Fruit fly (Drosophila melanogaster) whole organism, embryonic: ENCODE measurements around the gene Paf-AHalpha.

ENCODE experiments used
- Antp ChIP-seq: fragments of 200-800 bp; sonication (Bioruptor generic); optimal IDR thresholded peaks from 3 replicates; lab custom pipeline; 2016; ENCODE audit warnings: missing biosample characterization, missing genetic modification characterization
- Atf6 ChIP-seq: fragments of 200-800 bp; sonication (Bioruptor generic); IDR thresholded peaks from 2 replicates; pipeline ENCODE4 v1.3.6; 2022; ENCODE audit warnings: missing biosample characterization, missing genetic modification characterization
- B-H1 ChIP-seq: fragments of 200-800 bp; sonication (Bioruptor generic); IDR thresholded peaks from 3 replicates; pipeline ENCODE4 v1.3.6; 2022; ENCODE audit warnings: missing biosample characterization, missing genetic modification characterization
- Bteb2 ChIP-seq: fragments of 200-800 bp; sonication (Bioruptor generic); optimal IDR thresholded peaks from 2 replicates; lab custom pipeline; 2016; ENCODE audit warnings: missing biosample characterization, missing genetic modification characterization
- CG10267 ChIP-seq: fragments of 200-800 bp; sonication (Bioruptor generic); optimal IDR thresholded peaks from 2 replicates; lab custom pipeline; 2018; ENCODE audit warnings: missing biosample characterization, mild to moderate bottlenecking, missing genetic modification characterization, moderate library complexity
- CG10274 ChIP-seq: fragments of 200-800 bp; sonication (Bioruptor generic); optimal IDR thresholded peaks from 3 replicates; lab custom pipeline; 2017; ENCODE audit warnings: missing biosample characterization, mild to moderate bottlenecking, missing genetic modification characterization
- CG10565 ChIP-seq: fragments of 200-800 bp; sonication (Bioruptor generic); optimal IDR thresholded peaks from 3 replicates; lab custom pipeline; 2016; ENCODE audit warnings: missing biosample characterization, mild to moderate bottlenecking, missing genetic modification characterization
- CG13775 ChIP-seq: fragments of 200-800 bp; sonication (Bioruptor generic); optimal IDR thresholded peaks from 3 replicates; lab custom pipeline; 2017; ENCODE audit warnings: missing biosample characterization, mild to moderate bottlenecking, missing genetic modification characterization
- CG15696 ChIP-seq: fragments of 200-800 bp; sonication (Bioruptor generic); optimal IDR thresholded peaks from 2 replicates; lab custom pipeline; 2019; ENCODE audit warnings: missing biosample characterization, mild to moderate bottlenecking, missing genetic modification characterization, moderate library complexity
- CG17802 ChIP-seq: fragments of 200-800 bp; sonication (Bioruptor generic); optimal IDR thresholded peaks from 2 replicates; lab custom pipeline; 2018; ENCODE audit warnings: missing biosample characterization, mild to moderate bottlenecking, missing genetic modification characterization, moderate library complexity
- CG30020 ChIP-seq: fragments of 200-800 bp; optimal IDR thresholded peaks from 2 replicates; lab custom pipeline; 2019; ENCODE audit warnings: missing biosample characterization, mild to moderate bottlenecking, missing genetic modification characterization, moderate library complexity
- CG32772 ChIP-seq: fragments of 200-800 bp; sonication (Bioruptor generic); IDR thresholded peaks from 2 replicates; pipeline ENCODE4 v1.3.6; 2022; ENCODE audit warnings: missing biosample characterization, missing genetic modification characterization
- CG3838 ChIP-seq: fragments of 200-800 bp; sonication (Bioruptor generic); optimal IDR thresholded peaks from 3 replicates; lab custom pipeline; 2016; ENCODE audit warnings: missing biosample characterization, missing genetic modification characterization
- CG4360 ChIP-seq: fragments of 200-800 bp; sonication (Bioruptor generic); IDR thresholded peaks from 2 replicates; pipeline ENCODE4 v1.3.6; 2022; ENCODE audit warnings: missing biosample characterization, missing genetic modification characterization
- CG4404 ChIP-seq: fragments of 200-800 bp; sonication (Bioruptor generic); IDR thresholded peaks from 2 replicates; pipeline ENCODE4 v1.3.6; 2022; ENCODE audit warnings: missing biosample characterization, missing genetic modification characterization
- CG6654 ChIP-seq: fragments of 200-800 bp; sonication (Bioruptor generic); optimal IDR thresholded peaks from 2 replicates; lab custom pipeline; 2017; ENCODE audit warnings: missing biosample characterization, mild to moderate bottlenecking, missing genetic modification characterization
- CG8281 ChIP-seq: fragments of 200-800 bp; sonication (Bioruptor generic); optimal IDR thresholded peaks from 2 replicates; lab custom pipeline; 2018; ENCODE audit warnings: missing biosample characterization, mild to moderate bottlenecking, missing genetic modification characterization, moderate library complexity
- CG8290 ChIP-seq, 3 experiments: fragments of 200-800 bp; sonication (Bioruptor generic); optimal IDR thresholded peaks; 2 replicates each; lab custom pipeline; 2016 to 2019; ENCODE audit warnings: missing biosample characterization in 3 of 3, missing genetic modification characterization in 3 of 3, mild to moderate bottlenecking in 2 of 3, moderate library complexity in 1 of 3
- CG9609 ChIP-seq: fragments of 200-800 bp; sonication (Bioruptor generic); optimal IDR thresholded peaks from 3 replicates; lab custom pipeline; 2016; ENCODE audit warnings: missing biosample characterization, missing genetic modification characterization
- D ChIP-seq, 2 experiments: fragments of 200-800 bp in 1 of 2; fragments of >200 bp in 1 of 2; sonication (Bioruptor generic) in 1 of 2; optimal IDR thresholded peaks; 2 replicates in 1 of 2; 3 replicates in 1 of 2; lab custom pipeline; 2017; ENCODE audit warnings: mild to moderate bottlenecking in 1 of 2, missing biosample characterization in 1 of 2, missing genetic modification characterization in 1 of 2, missing genetic modification reagents in 1 of 2
- E2f1 ChIP-seq: fragments of 200-800 bp; sonication (Bioruptor generic); IDR thresholded peaks from 2 replicates; pipeline ENCODE4 v1.3.6; 2022; ENCODE audit warnings: missing biosample characterization, missing genetic modification characterization
- Hr3 ChIP-seq: fragments of 200-800 bp; sonication (Bioruptor generic); optimal IDR thresholded peaks from 3 replicates; lab custom pipeline; 2016; ENCODE audit warnings: missing biosample characterization, missing genetic modification characterization
- Med ChIP-seq: fragments of 200-800 bp; sonication (Bioruptor generic); peaks from one replicate; lab custom pipeline; 2016; ENCODE audit warnings: missing biosample characterization, missing genetic modification characterization, mild to moderate bottlenecking, inconsistent platforms, moderate library complexity
- Nf-YC ChIP-seq: fragments of 200-800 bp; optimal IDR thresholded peaks from 3 replicates; lab custom pipeline; 2019; ENCODE audit warnings: missing biosample characterization, mild to moderate bottlenecking, missing genetic modification characterization, moderate library complexity
- NfI ChIP-seq: fragments of 200-800 bp; sonication (Bioruptor generic); optimal IDR thresholded peaks from 3 replicates; lab custom pipeline; 2018; ENCODE audit warnings: missing biosample characterization, mild to moderate bottlenecking, missing genetic modification characterization, moderate library complexity
- Oaz ChIP-seq: fragments of 200-800 bp; sonication (Bioruptor generic); IDR thresholded peaks from 2 replicates; pipeline ENCODE4 v1.3.6; 2022; ENCODE audit warnings: missing biosample characterization, missing genetic modification characterization
- Oli ChIP-seq: fragments of 200-800 bp; sonication (Bioruptor generic); optimal IDR thresholded peaks from 2 replicates; lab custom pipeline; 2018; ENCODE audit warnings: missing biosample characterization, mild to moderate bottlenecking, missing genetic modification characterization, moderate library complexity
- Ravus ChIP-seq: fragments of 200-800 bp; sonication (Bioruptor generic); IDR thresholded peaks from 2 replicates; pipeline ENCODE4 v1.3.6; 2022; ENCODE audit warnings: missing biosample characterization, missing genetic modification characterization
- Ssrp ChIP-seq: fragments of 200-800 bp; sonication (Bioruptor generic); optimal IDR thresholded peaks from 2 replicates; lab custom pipeline; 2018; ENCODE audit warnings: missing biosample characterization, mild to moderate bottlenecking, missing genetic modification characterization, moderate library complexity
- bbx ChIP-seq: fragments of 200-800 bp; sonication (Bioruptor generic); IDR thresholded peaks from 2 replicates; pipeline ENCODE4 v1.3.6; 2022; ENCODE audit warnings: missing biosample characterization, missing genetic modification characterization; ENCODE audit not compliant: partially characterized antibody
- bigmax ChIP-seq: fragments of 200-800 bp; sonication (Bioruptor generic); optimal IDR thresholded peaks from 2 replicates; lab custom pipeline; 2018; ENCODE audit warnings: missing biosample characterization, mild to moderate bottlenecking, missing genetic modification characterization
- br ChIP-seq: fragments of >200 bp; optimal IDR thresholded peaks from 2 replicates; lab custom pipeline; 2017
- ci ChIP-seq: fragments of 200-800 bp; sonication (Bioruptor generic); IDR thresholded peaks from 3 replicates; pipeline ENCODE4 v1.3.6; 2022; ENCODE audit warnings: missing biosample characterization, missing genetic modification characterization
- dmrt11E ChIP-seq: fragments of 200-800 bp; sonication (Bioruptor generic); optimal IDR thresholded peaks from 3 replicates; lab custom pipeline; 2018; ENCODE audit warnings: missing biosample characterization, mild to moderate bottlenecking, missing genetic modification characterization, moderate library complexity
- dpn ChIP-seq, 2 experiments: fragments of 200-800 bp; sonication (Bioruptor generic); optimal IDR thresholded peaks; 3 replicates each; lab custom pipeline; 2016; ENCODE audit warnings: missing biosample characterization in 2 of 2, missing genetic modification characterization in 2 of 2
- esg ChIP-seq: fragments of 200-800 bp; sonication (Bioruptor generic); conservative IDR thresholded peaks from 2 replicates; pipeline ENCODE4 v1.3.6; 2022; ENCODE audit warnings: missing biosample characterization, missing genetic modification characterization
- ewg ChIP-seq: fragments of 200-800 bp; sonication (Bioruptor generic); optimal IDR thresholded peaks from 3 replicates; lab custom pipeline; 2017; ENCODE audit warnings: mild to moderate bottlenecking, missing biosample characterization, missing genetic modification reagents, missing genetic modification characterization
- ken ChIP-seq: fragments of 200-800 bp; sonication (Bioruptor generic); IDR thresholded peaks from 3 replicates; pipeline ENCODE4 v1.3.6; 2022; ENCODE audit warnings: missing biosample characterization, missing genetic modification characterization
- pb ChIP-seq: fragments of 200-800 bp; sonication (Bioruptor generic); optimal IDR thresholded peaks from 3 replicates; lab custom pipeline; 2016; ENCODE audit warnings: missing biosample characterization, missing genetic modification characterization
- peb ChIP-seq: fragments of 200-800 bp; sonication (Bioruptor generic); IDR thresholded peaks from 2 replicates; pipeline ENCODE4 v1.3.6; 2022; ENCODE audit warnings: missing biosample characterization, missing genetic modification characterization
- row ChIP-seq: fragments of 200-800 bp; sonication (Bioruptor generic); IDR thresholded peaks from 3 replicates; pipeline ENCODE4 v1.3.6; 2022; ENCODE audit warnings: missing biosample characterization, missing genetic modification characterization
- ssp ChIP-seq: fragments of 200-800 bp; sonication (Bioruptor generic); IDR thresholded peaks from 2 replicates; pipeline ENCODE4 v1.3.6; 2022; ENCODE audit warnings: missing biosample characterization, missing genetic modification characterization
- tgo ChIP-seq: fragments of 200-800 bp; sonication (Bioruptor generic); IDR thresholded peaks from 3 replicates; pipeline ENCODE4 v1.3.6; 2022; ENCODE audit warnings: missing biosample characterization, missing genetic modification characterization
- tll ChIP-seq, 2 experiments: fragments of 200-800 bp in 1 of 2; fragments of >200 bp in 1 of 2; sonication (Bioruptor generic) in 1 of 2; optimal IDR thresholded peaks; 2 replicates each; lab custom pipeline; 2017 to 2019; ENCODE audit warnings: missing biosample characterization in 2 of 2, missing genetic modification characterization in 2 of 2, mild to moderate bottlenecking in 1 of 2, moderate library complexity in 1 of 2
- trem ChIP-seq: fragments of 200-800 bp; optimal IDR thresholded peaks from 3 replicates; lab custom pipeline; 2019; ENCODE audit warnings: missing biosample characterization, mild to moderate bottlenecking, missing genetic modification characterization, moderate library complexity

Paf-AHalpha gene

DNA sequence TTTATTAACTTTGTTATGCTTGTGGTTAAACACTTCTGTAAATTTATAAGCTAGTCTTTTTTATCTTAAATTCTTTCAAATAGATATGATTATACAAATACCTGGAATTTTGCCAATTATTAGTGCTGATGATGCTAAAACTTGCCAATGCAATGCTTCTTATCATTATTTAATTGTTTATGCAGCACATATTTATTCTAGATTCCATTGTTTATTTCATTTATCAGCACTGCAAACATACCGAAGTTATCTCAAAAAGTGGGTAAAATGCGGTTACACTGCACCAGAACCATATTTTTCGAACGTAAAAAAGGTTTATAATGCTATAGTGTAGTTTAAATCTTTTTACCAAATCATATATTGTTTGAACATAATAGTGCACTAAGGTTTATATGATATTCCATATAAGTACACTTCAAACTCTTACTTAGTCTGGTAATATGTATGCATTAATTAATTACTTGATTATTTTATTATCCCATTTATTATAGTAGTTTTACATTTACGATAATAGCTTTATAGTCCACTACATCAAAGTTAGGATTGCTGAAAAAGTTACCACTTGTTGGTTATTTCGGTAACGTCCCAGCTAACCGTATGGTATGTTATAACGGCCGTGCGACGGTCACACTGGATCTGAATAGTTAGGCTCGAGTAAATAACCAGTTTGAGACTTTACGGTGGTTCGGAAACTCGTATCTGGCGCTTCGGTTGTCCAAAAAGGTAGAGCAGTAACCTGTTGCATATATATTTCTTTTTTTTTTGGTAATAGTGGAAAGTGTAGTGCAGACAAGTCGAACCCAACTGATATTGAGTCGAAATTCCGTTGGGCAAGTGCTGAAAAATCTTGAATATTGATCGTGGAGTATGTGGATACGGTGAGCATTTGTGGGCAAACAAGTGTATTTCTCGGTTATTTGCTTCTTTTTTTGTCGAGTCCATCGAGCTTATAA lies 3.1 kb upstream of the Paf-AHalpha start, which contains the start of gene Rhp (continued):
- TF ChIP-seq Ssrp (no peak), tll (GFP tag; optimal IDR thresholded peaks at IDR 0.05; lab: Kevin White, UChicago) (no peak), ci (GFP tag; lab: Robert Waterston, UW) (peak; percentile 31; the same call in 1 of the 3 replicates), trem (no peak), E2f1 (GFP tag; lab: Robert Waterston, UW) (no peak; the same call in 1 of the 2 replicates), CG10267 (no peak), row (GFP tag; lab: Robert Waterston, UW) (peak; percentile 32; the same call in 2 of the 3 replicates), NfI (GFP tag; lab: Kevin White, UChicago) (peak; percentile 0)

- TF ChIP-seq bbx (GFP tag; lab: Robert Waterston, UW) (0 out of 2 replicates have a peak, but pooled peaks have one; percentile 0), Med (GFP tag; lab: Kevin White, UChicago) (peak; percentile 15), CG10274 (GFP tag; lab: Kevin White, UChicago) (peak; percentile 93), Oaz (GFP tag; lab: Robert Waterston, UW) (no peak), peb (GFP tag; lab: Robert Waterston, UW) (no peak), D (optimal IDR thresholded peaks at IDR 0.05; lab: Kevin White, UChicago) (no peak), D (GFP tag; optimal IDR thresholded peaks at IDR 0.05; lab: Kevin White, UChicago) (no peak)
- TF ChIP-seq, all 482 proteins: peak for 3
Observed at dm6 chrX:15786242-15786641, 859 bp upstream of the Paf-AHalpha start.

dm6 chrX:15783610-15784009 lies 1.8 kb downstream of the Paf-AHalpha start, which contains the start of gene Efhc1.1:
Gene Efhc1.1 (minus strand): TSS chrX:15783710.
- TF ChIP-seq Atf6 (GFP tag; lab: Robert Waterston, UW) = no peak
- no peak for TF ChIP-seq br (lab: Kevin White, UChicago)
- TF ChIP-seq CG4404 (GFP tag; lab: Robert Waterston, UW) = no peak
- no peak for TF ChIP-seq CG8290 (GFP tag; optimal IDR thresholded peaks at IDR 0.05; lab: Kevin White, UChicago)
- TF ChIP-seq CG8290 (tag; optimal IDR thresholded peaks at IDR 0.05; lab: Kevin White, UChicago) = no peak
- TF ChIP-seq esg (GFP tag; lab: Robert Waterston, UW) = no peak
- no peak for TF ChIP-seq ssp
- no peak for TF ChIP-seq ken (GFP tag; lab: Robert Waterston, UW)
- no peak for TF ChIP-seq ewg (GFP tag; lab: Kevin White, UChicago)
- no peak for TF ChIP-seq Bteb2
- TF ChIP-seq Ravus (GFP tag; lab: Robert Waterston, UW) = no peak
- TF ChIP-seq CG13775 = no peak
- TF ChIP-seq tgo (GFP tag; lab: Robert Waterston, UW) = no peak
- TF ChIP-seq dmrt11E (tag; lab: Kevin White, UChicago) = no peak
- TF ChIP-seq bigmax (GFP tag; lab: Kevin White, UChicago) = no peak
- TF ChIP-seq CG10565 (GFP tag; lab: Kevin White, UChicago) = no peak
- no peak for TF ChIP-seq CG17802
- no peak for TF ChIP-seq Oli (tag; lab: Kevin White, UChicago)
- TF ChIP-seq pb = no peak
- no peak for TF ChIP-seq Antp (GFP tag; lab: Kevin White, UChicago)
- TF ChIP-seq, all 482 proteins: peak for 0

DNA sequence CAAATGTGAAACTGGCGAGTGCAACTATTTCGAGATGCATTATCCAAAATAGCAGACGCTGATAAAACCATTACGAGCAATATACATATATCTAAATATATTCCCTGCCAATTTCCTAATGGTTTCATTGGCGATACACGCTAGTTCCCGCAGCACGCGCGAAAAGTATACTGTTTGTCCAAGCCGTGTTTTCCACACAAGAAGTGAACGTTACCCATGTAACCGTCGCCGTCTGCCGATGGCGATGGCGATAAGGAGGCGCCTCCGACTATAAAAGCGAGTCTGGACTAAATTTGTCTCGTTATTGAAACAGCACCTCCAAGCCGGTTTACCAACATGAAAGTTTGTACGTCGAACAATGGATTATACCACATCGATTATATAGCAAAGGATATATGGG lies 6.5 kb downstream of the Paf-AHalpha start, which contains the start of gene CG43673:
CG43673 (plus strand) TSS at position 301 of the 400 bp plus-strand sequence.
- TF ChIP-seq CG3838 (GFP tag; lab: Kevin White, UChicago) (no peak), Nf-YC (tag; lab: Kevin White, UChicago) (no peak), CG30020 (tag; lab: Kevin White, UChicago) (no peak), CG6654 (GFP tag; lab: Kevin White, UChicago) (no peak), Hr3 (GFP tag; lab: Kevin White, UChicago) (no peak), B-H1 (GFP tag; lab: Robert Waterston, UW) (no peak), CG9609 (GFP tag; lab: Kevin White, UChicago) (no peak), dpn (GFP tag; optimal IDR thresholded peaks at IDR 0.05; lab: Kevin White, UChicago) (no peak), Antp (GFP tag; lab: Kevin White, UChicago) (no peak), CG8281 (tag; lab: Kevin White, UChicago) (no peak), CG4360 (no peak), CG15696 (tag; lab: Kevin White, UChicago) (no peak), CG32772 (no peak)
